Worm (Caenorhabditis elegans) whole organism, mixed stage, embryonic: ENCODE results near the gene F57G9.3.

ENCODE experiments used
- ceh-39 ChIP-seq: fragments of 150-350 bp; optimal IDR thresholded peaks from 2 replicates; lab custom pipeline; 2014; ENCODE audit warnings: missing biosample characterization, missing genetic modification characterization
- drap-1 ChIP-seq: fragments of 200-800 bp; sonication (Bioruptor generic); optimal IDR thresholded peaks from 3 replicates; lab custom pipeline; 2018; ENCODE audit warnings: mild to moderate bottlenecking, missing genetic modification characterization, missing compliant biosample characterization
- lsy-2 ChIP-seq: fragments of 150-350 bp; optimal IDR thresholded peaks from 2 replicates; lab custom pipeline; 2014; ENCODE audit warnings: missing biosample characterization, missing genetic modification characterization
- mep-1 ChIP-seq: fragments of 150-350 bp; optimal IDR thresholded peaks from 2 replicates; lab custom pipeline; 2017; ENCODE audit warnings: missing biosample characterization, missing genetic modification reagents, missing genetic modification characterization, inconsistent platforms
- nhr-76 ChIP-seq: sonication (generic microtip); optimal IDR thresholded peaks from 2 replicates; lab custom pipeline; 2017; ENCODE audit warnings: missing biosample characterization, missing genetic modification characterization
- pha-4 ChIP-seq: fragments of 150-350 bp; optimal IDR thresholded peaks from 2 replicates; lab custom pipeline; 2018; ENCODE audit warnings: missing biosample characterization, missing genetic modification reagents, missing genetic modification characterization
- sptf-1 ChIP-seq: sonication (generic microtip); optimal IDR thresholded peaks from 2 replicates; lab custom pipeline; 2017; ENCODE audit warnings: mild to moderate bottlenecking, missing genetic modification characterization, moderate library complexity, missing compliant biosample characterization
- zip-8 ChIP-seq: fragments of 150-350 bp; optimal IDR thresholded peaks from 2 replicates; lab custom pipeline; 2014; ENCODE audit warnings: missing biosample characterization, missing genetic modification characterization
- ztf-11 ChIP-seq: fragments of 150-350 bp; optimal IDR thresholded peaks from 2 replicates; lab custom pipeline; 2014; ENCODE audit warnings: missing biosample characterization, missing genetic modification characterization

DNA sequence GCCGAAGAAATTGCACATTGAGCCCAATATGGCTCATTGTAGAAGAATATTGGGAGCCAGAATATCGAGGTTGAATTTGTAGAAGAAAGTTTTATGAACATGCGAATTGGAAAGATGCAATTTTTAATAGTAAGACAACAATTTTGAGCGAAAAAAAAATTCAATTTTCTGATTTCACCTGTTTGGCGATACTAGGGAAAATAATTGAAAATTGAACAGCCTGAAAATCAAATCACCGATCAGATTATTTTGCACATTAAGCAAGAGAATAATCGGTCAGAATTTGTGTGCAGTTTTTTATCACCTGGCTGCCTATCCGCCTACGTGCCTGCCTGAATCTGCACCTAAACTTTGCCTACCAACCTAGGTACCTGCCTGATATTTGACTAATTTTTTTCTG lies 10.5 kb upstream of the F57G9.3 start, which contains the start of gene sre-26:
- no peak for TF ChIP-seq mep-1 (tag; lab: Kevin White, UChicago)
- no peak for TF ChIP-seq zip-8 (tag; lab: Kevin White, UChicago)
- no peak for TF ChIP-seq ztf-11 (tag; lab: Kevin White, UChicago)
- TF ChIP-seq lsy-2: no peak
- TF ChIP-seq nhr-76 (tag; lab: Kevin White, UChicago): no peak
- no peak for TF ChIP-seq pha-4 (tag; lab: Kevin White, UChicago)
- TF ChIP-seq ceh-39 (tag; lab: Kevin White, UChicago): no peak
- TF ChIP-seq drap-1 (GFP tag; lab: Kevin White, UChicago): no peak
- no peak for TF ChIP-seq sptf-1 (tag; lab: Kevin White, UChicago)
